Worm (Caenorhabditis elegans) whole organism, young adult: Measurements from ENCODE around the gene rmd-1.

ENCODE experiments used
- B0019.2 ChIP-seq: fragments of 200-800 bp; sonication (Bioruptor generic); conservative IDR thresholded peaks from 2 replicates; pipeline ENCODE4 v1.3.6; 2022; ENCODE audit warnings: missing genetic modification reagents, missing genetic modification characterization, missing compliant biosample characterization
- D2030.7 ChIP-seq: fragments of 200-800 bp; sonication (Bioruptor generic); IDR thresholded peaks from 2 replicates; pipeline ENCODE4 v1.3.6; 2022; ENCODE audit warnings: missing genetic modification reagents, missing genetic modification characterization, missing compliant biosample characterization
- F22D6.2 ChIP-seq: sonication (generic microtip); optimal IDR thresholded peaks from 2 replicates; lab custom pipeline; 2016; ENCODE audit warnings: mild to moderate bottlenecking, missing genetic modification characterization, missing compliant biosample characterization
- F33H1.4 ChIP-seq: fragments of 200-800 bp; sonication (Bioruptor generic); IDR thresholded peaks from 2 replicates; pipeline ENCODE4 v1.3.6; 2022; ENCODE audit warnings: missing genetic modification reagents, missing genetic modification characterization, missing compliant biosample characterization
- F39B2.1 ChIP-seq: fragments of 200-800 bp; sonication (Bioruptor generic); IDR thresholded peaks from 2 replicates; pipeline ENCODE4 v1.3.6; 2022; ENCODE audit warnings: missing genetic modification reagents, missing genetic modification characterization, missing compliant biosample characterization
- F57A8.1 ChIP-seq: fragments of 200-800 bp; sonication (Bioruptor generic); optimal IDR thresholded peaks from 2 replicates; lab custom pipeline; 2018; ENCODE audit warnings: mild to moderate bottlenecking, missing genetic modification characterization, moderate library complexity, missing compliant biosample characterization
- K11D2.4 ChIP-seq: fragments of 200-800 bp; sonication (Bioruptor generic); IDR thresholded peaks from 2 replicates; pipeline ENCODE4 v1.3.6; 2022; ENCODE audit warnings: missing genetic modification reagents, missing genetic modification characterization, missing compliant biosample characterization
- attf-5 ChIP-seq: fragments of 200-800 bp; sonication (Bioruptor generic); optimal IDR thresholded peaks from 2 replicates; lab custom pipeline; 2018; ENCODE audit warnings: mild to moderate bottlenecking, missing genetic modification characterization, missing compliant biosample characterization
- attf-6 ChIP-seq: fragments of 200-800 bp; sonication (Bioruptor generic); IDR thresholded peaks from 2 replicates; pipeline ENCODE4 v1.3.6; 2022; ENCODE audit warnings: missing genetic modification reagents, missing genetic modification characterization, missing compliant biosample characterization
- ccch-3 ChIP-seq: fragments of 200-800 bp; sonication (Bioruptor generic); optimal IDR thresholded peaks from 2 replicates; lab custom pipeline; 2018; ENCODE audit warnings: mild to moderate bottlenecking, missing genetic modification characterization, missing compliant biosample characterization
- cebp-1 ChIP-seq, 2 experiments: fragments of 200-800 bp in 1 of 2; sonication (Bioruptor generic) in 1 of 2; sonication (generic microtip) in 1 of 2; IDR thresholded peaks in 1 of 2; optimal IDR thresholded peaks in 1 of 2; 2 replicates each; pipeline versions ENCODE4 v1.3.6 to Lab custom; 2017 to 2022; ENCODE audit warnings: missing compliant biosample characterization in 2 of 2, missing genetic modification characterization in 2 of 2, mild to moderate bottlenecking in 1 of 2, missing genetic modification reagents in 1 of 2, moderate library complexity in 1 of 2
- ceh-100 ChIP-seq: fragments of 200-800 bp; sonication (Bioruptor generic); IDR thresholded peaks from 2 replicates; pipeline ENCODE4 v1.3.6; 2022; ENCODE audit warnings: missing genetic modification reagents, missing genetic modification characterization, missing compliant biosample characterization
- ceh-79 ChIP-seq: sonication (generic microtip); optimal IDR thresholded peaks from 2 replicates; lab custom pipeline; 2017; ENCODE audit warnings: mild to moderate bottlenecking, missing genetic modification characterization, missing compliant biosample characterization
- die-1 ChIP-seq: sonication (generic microtip); optimal IDR thresholded peaks from 2 replicates; lab custom pipeline; 2016; ENCODE audit warnings: missing genotype, mild to moderate bottlenecking, missing genetic modification characterization, missing compliant biosample characterization
- dox-1 ChIP-seq: fragments of 200-800 bp; sonication (Bioruptor generic); IDR thresholded peaks from 2 replicates; pipeline ENCODE4 v1.3.6; 2022; ENCODE audit warnings: missing genetic modification reagents, missing genetic modification characterization, missing compliant biosample characterization
- dpff-1 ChIP-seq: sonication (generic microtip); optimal IDR thresholded peaks from 2 replicates; lab custom pipeline; 2017; ENCODE audit warnings: mild to moderate bottlenecking, missing genetic modification characterization, missing compliant biosample characterization
- fkh-3 ChIP-seq: sonication (generic microtip); optimal IDR thresholded peaks from 2 replicates; lab custom pipeline; 2016; ENCODE audit warnings: mild to moderate bottlenecking, missing genetic modification characterization, missing compliant biosample characterization
- him-1 ChIP-seq: sonication (generic microtip); optimal IDR thresholded peaks from 2 replicates; lab custom pipeline; 2016; ENCODE audit warnings: missing genotype, missing genetic modification reagents, missing genetic modification characterization, missing compliant biosample characterization
- hmg-1.2 ChIP-seq: fragments of 200-800 bp; sonication (Bioruptor generic); IDR thresholded peaks from 2 replicates; pipeline ENCODE4 v1.3.6; 2022; ENCODE audit warnings: missing genetic modification reagents, missing genetic modification characterization, missing compliant biosample characterization
- let-526 ChIP-seq: fragments of 200-800 bp; sonication (Bioruptor generic); IDR thresholded peaks from 2 replicates; pipeline ENCODE4 v1.3.6; 2022; ENCODE audit warnings: missing genetic modification reagents, missing genetic modification characterization, missing compliant biosample characterization
- lir-1 ChIP-seq: fragments of 200-800 bp; sonication (Bioruptor generic); conservative IDR thresholded peaks from 2 replicates; pipeline ENCODE4 v1.3.6; 2022; ENCODE audit warnings: missing genetic modification reagents, missing genetic modification characterization, missing compliant biosample characterization
- madf-10 ChIP-seq: sonication (generic microtip); optimal IDR thresholded peaks from 2 replicates; lab custom pipeline; 2016; ENCODE audit warnings: mild to moderate bottlenecking, missing genetic modification characterization, missing compliant biosample characterization
- madf-3 ChIP-seq: fragments of 200-800 bp; sonication (Bioruptor generic); IDR thresholded peaks from 2 replicates; pipeline ENCODE4 v1.3.6; 2022; ENCODE audit warnings: missing genetic modification reagents, missing genetic modification characterization, missing compliant biosample characterization
- mes-4 ChIP-seq: sonication (generic microtip); optimal IDR thresholded peaks from 2 replicates; lab custom pipeline; 2016; ENCODE audit warnings: missing genotype, missing genetic modification characterization, missing compliant biosample characterization
- nhr-27 ChIP-seq: fragments of 200-800 bp; sonication (Bioruptor generic); optimal IDR thresholded peaks from 2 replicates; lab custom pipeline; 2018; ENCODE audit warnings: mild to moderate bottlenecking, missing genetic modification characterization, moderate library complexity, missing compliant biosample characterization
- nhr-80 ChIP-seq: sonication (generic microtip); optimal IDR thresholded peaks from 2 replicates; lab custom pipeline; 2016; ENCODE audit warnings: missing genetic modification characterization, missing compliant biosample characterization
- rcor-1 ChIP-seq: fragments of 200-800 bp; sonication (Bioruptor generic); IDR thresholded peaks from 2 replicates; pipeline ENCODE4 v1.3.6; 2022; ENCODE audit warnings: missing genetic modification reagents, missing genetic modification characterization, missing compliant biosample characterization
- rec-8 ChIP-seq, 2 experiments: sonication (generic microtip); optimal IDR thresholded peaks; 2 replicates each; lab custom pipeline; 2016; ENCODE audit warnings: mild to moderate bottlenecking in 2 of 2, missing genetic modification characterization in 2 of 2, missing genetic modification reagents in 2 of 2, missing genotype in 2 of 2, missing biosample characterization in 1 of 2, missing compliant biosample characterization in 1 of 2, moderate library complexity in 1 of 2
- snpc-4 ChIP-seq, 5 experiments: fragments of 150-350 bp in 1 of 5; sonication (generic microtip) in 4 of 5; optimal IDR thresholded peaks; 2 replicates each; lab custom pipeline; 2014 to 2018; ENCODE audit warnings: missing genetic modification characterization in 5 of 5, missing biosample characterization in 3 of 5, antibody characterized with exemption in 2 of 5, mild to moderate bottlenecking in 2 of 5, missing compliant biosample characterization in 2 of 5, missing genotype in 2 of 5, moderate library complexity in 2 of 5, missing genetic modification reagents in 1 of 5
- somi-1 ChIP-seq: fragments of 200-800 bp; sonication (Bioruptor generic); optimal IDR thresholded peaks from 2 replicates; lab custom pipeline; 2018; ENCODE audit warnings: mild to moderate bottlenecking, missing genetic modification characterization, missing compliant biosample characterization
- tlf-1 ChIP-seq: fragments of 200-800 bp; sonication (Bioruptor generic); optimal IDR thresholded peaks from 2 replicates; lab custom pipeline; 2018; ENCODE audit warnings: mild to moderate bottlenecking, missing genetic modification characterization, missing compliant biosample characterization

Gene rmd-1

DNA sequence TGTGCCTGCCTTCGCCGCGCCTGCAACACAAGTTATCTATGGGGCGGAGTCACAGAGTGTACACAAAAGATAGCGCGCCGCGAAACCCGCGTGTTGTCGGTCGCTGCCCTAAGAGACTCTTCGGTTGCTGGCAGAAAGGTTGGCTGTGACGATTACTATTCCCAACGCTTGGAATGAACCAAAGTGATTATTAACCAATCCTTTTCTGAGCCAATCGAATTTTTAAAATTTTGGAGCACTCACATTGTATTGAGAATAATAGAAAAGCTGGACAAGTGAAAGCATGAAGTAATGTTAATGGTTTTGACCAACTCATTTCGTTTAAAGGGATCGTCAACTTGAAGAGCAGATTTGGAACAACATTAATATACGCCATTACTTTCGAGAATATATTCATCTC is 41.7 kb upstream of the rmd-1 start (continued):
- TF ChIP-seq F22D6.2 (tag; lab: Kevin White, UChicago), result no peak
- no peak for TF ChIP-seq madf-3 (GFP tag; lab: Robert Waterston, UW)
- peak; percentile 98 for TF ChIP-seq hmg-1.2 (GFP tag; lab: Robert Waterston, UW)
- TF ChIP-seq rec-8 (tag; optimal IDR thresholded peaks at IDR 0.05; lab: Kevin White, UChicago), result peak in 1 of 2 experiments; percentile 41
- TF ChIP-seq F39B2.1 (GFP tag; lab: Robert Waterston, UW), result 0 out of 2 replicates have a peak, but pooled peaks have one; percentile 55
- peak; percentile 87 for TF ChIP-seq D2030.7 (GFP tag; lab: Robert Waterston, UW)
- TF ChIP-seq lir-1, result no peak
- TF ChIP-seq attf-6, result peak; percentile 87
- TF ChIP-seq K11D2.4 (GFP tag; lab: Robert Waterston, UW), result no peak
- TF ChIP-seq, all 124 proteins: peak for 45

DNA sequence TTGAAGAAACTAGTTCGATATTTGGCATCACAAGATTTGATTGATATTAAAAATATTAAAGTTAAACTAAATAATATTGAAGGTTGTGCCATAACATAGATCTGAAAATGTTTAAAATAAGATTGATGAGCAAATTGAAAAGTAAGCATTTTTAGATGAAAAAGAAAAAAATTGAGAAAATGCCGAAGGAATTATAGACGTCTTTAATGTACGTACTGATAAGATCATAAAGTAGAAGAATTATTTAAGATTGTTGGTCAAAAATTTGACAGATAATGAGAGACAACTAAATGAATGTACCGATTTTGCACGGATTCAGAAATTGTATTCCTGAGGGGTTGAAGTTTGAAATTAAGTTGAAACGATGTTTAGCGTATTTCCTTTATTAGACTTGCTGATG is 38.7 kb upstream of the rmd-1 start, which contains the start of gene ncx-7:
TSS of gene ncx-7 (minus strand) at position 101 of the 400 bp plus-strand sequence.
- TF ChIP-seq nhr-80 (tag; lab: Kevin White, UChicago) (peak; percentile 33), let-526 (GFP tag; lab: Robert Waterston, UW) (no peak)

DNA sequence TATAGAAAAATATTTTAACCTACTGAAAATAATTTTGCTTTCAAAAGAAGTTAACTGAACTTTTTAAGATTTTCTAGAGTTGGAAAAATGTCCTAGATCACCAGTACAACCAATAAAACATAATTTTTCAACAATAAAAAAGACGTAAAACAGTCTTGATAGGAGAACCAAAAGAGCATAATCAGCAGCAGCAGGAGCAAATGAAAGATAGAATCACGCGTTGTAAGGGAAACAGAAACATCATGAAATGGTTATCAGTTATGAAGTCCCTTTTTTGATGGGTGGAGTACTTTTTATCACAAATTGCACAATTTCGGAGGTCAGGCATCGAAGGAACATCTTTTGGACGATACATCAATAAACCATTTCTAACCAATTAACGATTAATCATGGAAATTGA is 36.9 kb upstream of the rmd-1 start:
- TF ChIP-seq nhr-80 (tag; lab: Kevin White, UChicago), result peak; percentile 92
- TF ChIP-seq snpc-4 (GFP tag; optimal IDR thresholded peaks at IDR 0.05; lab: Kevin White, UChicago), result no peak
- TF ChIP-seq snpc-4 (tag; optimal IDR thresholded peaks at IDR 0.05; lab: Kevin White, UChicago), result peak in 1 of 4 experiments; percentile 44
- no peak for TF ChIP-seq cebp-1 (GFP tag; IDR thresholded peaks at IDR 0.05; lab: Robert Waterston, UW)
- TF ChIP-seq cebp-1 (tag; optimal IDR thresholded peaks at IDR 0.05; lab: Kevin White, UChicago), result no peak

DNA sequence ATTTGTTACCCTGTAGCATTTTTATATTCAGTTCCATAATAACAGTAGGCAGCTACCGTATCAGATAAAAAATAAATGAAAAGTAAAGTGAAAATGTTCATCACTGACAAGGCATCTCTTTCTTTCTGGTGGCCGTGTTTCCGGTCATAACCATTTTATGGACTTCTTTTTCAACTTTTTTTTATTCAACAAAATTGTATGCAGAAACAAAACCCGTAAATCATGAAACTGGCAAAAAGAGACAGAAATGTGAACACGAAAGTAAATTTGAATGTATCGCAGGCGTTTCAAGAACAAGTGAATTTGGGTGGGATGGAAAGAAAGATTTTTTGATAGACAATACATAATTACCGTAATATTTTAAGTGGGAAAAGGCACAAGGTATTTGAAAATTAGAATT is 33.8 kb upstream of the rmd-1 start, which contains the start of gene clec-162:
TSS of gene clec-162 (minus strand) at position 101 of the 400 bp plus-strand sequence.
- TF ChIP-seq die-1 (tag; lab: Kevin White, UChicago), result no peak
- no peak for TF ChIP-seq attf-6
- no peak for TF ChIP-seq ccch-3 (GFP tag; lab: Kevin White, UChicago)
- TF ChIP-seq fkh-3 (tag; lab: Kevin White, UChicago), result no peak
- TF ChIP-seq somi-1 (GFP tag; lab: Kevin White, UChicago), result no peak
- no peak for TF ChIP-seq mes-4 (tag; lab: Kevin White, UChicago)
- TF ChIP-seq F57A8.1, result no peak
- TF ChIP-seq him-1 (tag; lab: Kevin White, UChicago), result no peak
- TF ChIP-seq tlf-1 (GFP tag; lab: Kevin White, UChicago), result no peak
- no peak for TF ChIP-seq dox-1 (GFP tag; lab: Robert Waterston, UW)
- no peak for TF ChIP-seq B0019.2 (GFP tag; lab: Robert Waterston, UW)
- TF ChIP-seq rcor-1 (GFP tag; lab: Robert Waterston, UW), result no peak
- TF ChIP-seq madf-10, result no peak
- TF ChIP-seq attf-5 (GFP tag; lab: Kevin White, UChicago), result no peak
- no peak for TF ChIP-seq F33H1.4 (GFP tag; lab: Robert Waterston, UW)
- no peak for TF ChIP-seq madf-3 (GFP tag; lab: Robert Waterston, UW)
- no peak for TF ChIP-seq ceh-100 (GFP tag; lab: Robert Waterston, UW)
- TF ChIP-seq nhr-27 (tag; lab: Kevin White, UChicago), result no peak
- no peak for TF ChIP-seq dpff-1 (tag; lab: Kevin White, UChicago)
- no peak for TF ChIP-seq ceh-79 (tag; lab: Kevin White, UChicago)
